Fruit fly (Drosophila melanogaster) whole organism, embryonic: ENCODE data around the gene CG2145.
A peak's percentile ranks its signal among the peaks of the same experiment; 100 is the strongest.

Experiments used
- Atf-2 ChIP-seq: fragments of 200-800 bp; sonication (Bioruptor generic); optimal IDR thresholded peaks from 2 replicates; lab custom pipeline; 2016; ENCODE audit warnings: missing biosample characterization, missing genetic modification characterization
- Atf6 ChIP-seq: fragments of 200-800 bp; sonication (Bioruptor generic); IDR thresholded peaks from 2 replicates; pipeline ENCODE4 v1.3.6; 2022; ENCODE audit warnings: missing biosample characterization, missing genetic modification characterization
- BEAF-32 ChIP-seq: fragments of 200-800 bp; sonication (Bioruptor generic); optimal IDR thresholded peaks from 3 replicates; lab custom pipeline; 2017; ENCODE audit warnings: missing biosample characterization, missing genetic modification characterization, mild to moderate bottlenecking, moderate library complexity, missing genetic modification reagents
- CG11085 ChIP-seq: fragments of 200-800 bp; sonication (Bioruptor generic); IDR thresholded peaks from 2 replicates; pipeline ENCODE4 v1.3.6; 2022; ENCODE audit warnings: missing biosample characterization, missing genetic modification characterization
- CG12104 ChIP-seq: fragments of 200-800 bp; sonication (Bioruptor generic); optimal IDR thresholded peaks from 3 replicates; lab custom pipeline; 2016; ENCODE audit warnings: missing biosample characterization, missing genetic modification characterization
- CG13296 ChIP-seq: fragments of 200-800 bp; sonication (Bioruptor generic); optimal IDR thresholded peaks from 3 replicates; lab custom pipeline; 2018; ENCODE audit warnings: missing biosample characterization, mild to moderate bottlenecking, missing genetic modification characterization
- CG13894 ChIP-seq: fragments of 200-800 bp; sonication (Bioruptor generic); optimal IDR thresholded peaks from 3 replicates; lab custom pipeline; 2018; ENCODE audit warnings: missing biosample characterization, mild to moderate bottlenecking, missing genetic modification characterization, moderate library complexity
- CG14441 ChIP-seq: fragments of 200-800 bp; sonication (Bioruptor generic); IDR thresholded peaks from 2 replicates; pipeline ENCODE4 v1.3.6; 2022; ENCODE audit warnings: missing biosample characterization, missing genetic modification characterization
- CG15514 ChIP-seq: fragments of 200-800 bp; sonication (Bioruptor generic); optimal IDR thresholded peaks from 3 replicates; lab custom pipeline; 2017; ENCODE audit warnings: missing biosample characterization, missing genetic modification characterization, mild to moderate bottlenecking, moderate library complexity, missing genetic modification reagents
- CG17612 ChIP-seq: fragments of 200-800 bp; sonication (Bioruptor generic); IDR thresholded peaks from 2 replicates; pipeline ENCODE4 v1.3.6; 2022; ENCODE audit warnings: missing biosample characterization, missing genetic modification characterization
- CG2202 ChIP-seq: fragments of 200-800 bp; sonication (Bioruptor generic); optimal IDR thresholded peaks from 2 replicates; lab custom pipeline; 2018; ENCODE audit warnings: missing biosample characterization, mild to moderate bottlenecking, missing genetic modification characterization
- CG2875 ChIP-seq: fragments of 200-800 bp; sonication (Bioruptor generic); optimal IDR thresholded peaks from 2 replicates; lab custom pipeline; 2017; ENCODE audit warnings: missing biosample characterization, mild to moderate bottlenecking, missing genetic modification characterization, missing genetic modification reagents
- CG31365 ChIP-seq: fragments of 200-800 bp; sonication (Bioruptor generic); optimal IDR thresholded peaks from 2 replicates; lab custom pipeline; 2018; ENCODE audit warnings: missing biosample characterization, mild to moderate bottlenecking, missing genetic modification characterization
- CG4617 ChIP-seq: fragments of 200-800 bp; sonication (Bioruptor generic); optimal IDR thresholded peaks from 3 replicates; lab custom pipeline; 2016; ENCODE audit warnings: missing biosample characterization, missing genetic modification characterization, borderline replicate concordance
- CG4854 ChIP-seq: fragments of 200-800 bp; sonication (Bioruptor generic); optimal IDR thresholded peaks from 2 replicates; lab custom pipeline; 2016; ENCODE audit warnings: missing biosample characterization, missing genetic modification characterization, inconsistent platforms
- CG6813 ChIP-seq: fragments of 200-800 bp; sonication (Bioruptor generic); optimal IDR thresholded peaks from 2 replicates; lab custom pipeline; 2017; ENCODE audit warnings: missing biosample characterization, missing genetic modification characterization, mild to moderate bottlenecking, moderate library complexity, missing genetic modification reagents
- CoRest ChIP-seq: fragments of 200-800 bp; sonication (Bioruptor generic); optimal IDR thresholded peaks from 3 replicates; lab custom pipeline; 2018; ENCODE audit warnings: missing biosample characterization, mild to moderate bottlenecking, missing genetic modification characterization, moderate library complexity
- Dbx ChIP-seq: fragments of 200-800 bp; sonication (Bioruptor generic); IDR thresholded peaks from 3 replicates; pipeline ENCODE4 v1.3.6; 2022; ENCODE audit warnings: missing biosample characterization, missing genetic modification characterization
- ERR ChIP-seq: fragments of 200-800 bp; sonication (Bioruptor generic); optimal IDR thresholded peaks from 2 replicates; lab custom pipeline; 2016; ENCODE audit warnings: missing biosample characterization, missing genetic modification characterization
- Hr78 ChIP-seq, 2 experiments: fragments of 200-800 bp in 1 of 2; fragments of >200 bp in 1 of 2; sonication (Bioruptor generic) in 1 of 2; optimal IDR thresholded peaks; 2 replicates each; lab custom pipeline; 2017 to 2019; ENCODE audit warnings: missing biosample characterization in 2 of 2, missing genetic modification characterization in 2 of 2, mild to moderate bottlenecking in 1 of 2, moderate library complexity in 1 of 2
- Hsf ChIP-seq: fragments of 200-800 bp; sonication (Bioruptor generic); optimal IDR thresholded peaks from 3 replicates; lab custom pipeline; 2016; ENCODE audit warnings: missing biosample characterization, missing genetic modification characterization
- Lim3 ChIP-seq: fragments of 200-800 bp; sonication (Bioruptor generic); IDR thresholded peaks from 2 replicates; pipeline ENCODE4 v1.3.6; 2022; ENCODE audit warnings: missing biosample characterization, missing genetic modification characterization
- Meics ChIP-seq: fragments of 200-800 bp; sonication (Bioruptor generic); optimal IDR thresholded peaks from 2 replicates; lab custom pipeline; 2017; ENCODE audit warnings: missing biosample characterization, mild to moderate bottlenecking, missing genetic modification characterization
- Nf-YB ChIP-seq: fragments of 200-800 bp; sonication (Bioruptor generic); optimal IDR thresholded peaks from 3 replicates; lab custom pipeline; 2019; ENCODE audit warnings: missing biosample characterization, mild to moderate bottlenecking, missing genetic modification characterization, moderate library complexity
- NfI ChIP-seq: fragments of 200-800 bp; sonication (Bioruptor generic); optimal IDR thresholded peaks from 3 replicates; lab custom pipeline; 2018; ENCODE audit warnings: missing biosample characterization, mild to moderate bottlenecking, missing genetic modification characterization, moderate library complexity
- Pdp1 ChIP-seq, 2 experiments: fragments of 200-800 bp; sonication (Bioruptor generic); optimal IDR thresholded peaks; 3 replicates each; lab custom pipeline; 2016; ENCODE audit warnings: missing biosample characterization in 2 of 2, missing genetic modification characterization in 2 of 2, mild to moderate bottlenecking in 1 of 2, moderate library complexity in 1 of 2
- ara ChIP-seq: fragments of 200-800 bp; sonication (Bioruptor generic); IDR thresholded peaks from 2 replicates; pipeline ENCODE4 v1.3.6; 2022; ENCODE audit warnings: missing biosample characterization, missing genetic modification characterization
- bab2 ChIP-seq: fragments of 200-800 bp; sonication (Bioruptor generic); optimal IDR thresholded peaks from 2 replicates; lab custom pipeline; 2016; ENCODE audit warnings: missing biosample characterization, missing genetic modification characterization
- cato ChIP-seq: fragments of 200-800 bp; sonication (Bioruptor generic); optimal IDR thresholded peaks from 2 replicates; lab custom pipeline; 2016; ENCODE audit warnings: missing biosample characterization, missing genetic modification characterization, borderline replicate concordance
- crp ChIP-seq, 2 experiments: fragments of 200-800 bp; sonication (Bioruptor generic); optimal IDR thresholded peaks; 2 replicates in 1 of 2; 3 replicates in 1 of 2; lab custom pipeline; 2017; ENCODE audit warnings: missing biosample characterization in 2 of 2, missing genetic modification characterization in 2 of 2, mild to moderate bottlenecking in 1 of 2, moderate library complexity in 1 of 2
- cwo ChIP-seq: fragments of 200-800 bp; sonication (Bioruptor generic); optimal IDR thresholded peaks from 3 replicates; lab custom pipeline; 2017; ENCODE audit warnings: missing biosample characterization, missing genetic modification characterization, mild to moderate bottlenecking, moderate library complexity, missing genetic modification reagents
- dysf ChIP-seq: fragments of 200-800 bp; sonication (Bioruptor generic); IDR thresholded peaks from 3 replicates; pipeline ENCODE4 v1.3.6; 2022; ENCODE audit warnings: missing biosample characterization, missing genetic modification characterization
- fd3F ChIP-seq: fragments of 200-800 bp; sonication (Bioruptor generic); optimal IDR thresholded peaks from 2 replicates; lab custom pipeline; 2018; ENCODE audit warnings: missing biosample characterization, mild to moderate bottlenecking, missing genetic modification characterization, moderate library complexity
- h ChIP-seq: fragments of >200 bp; optimal IDR thresholded peaks from 2 replicates; lab custom pipeline; 2017
- ham ChIP-seq: fragments of 200-800 bp; sonication (Bioruptor generic); IDR thresholded peaks from 2 replicates; pipeline ENCODE4 v1.3.6; 2022; ENCODE audit warnings: missing biosample characterization, missing genetic modification characterization
- her ChIP-seq: fragments of 200-800 bp; sonication (Bioruptor generic); optimal IDR thresholded peaks from 2 replicates; lab custom pipeline; 2016; ENCODE audit warnings: missing biosample characterization, missing genetic modification characterization
- klu ChIP-seq: fragments of 200-800 bp; sonication (Bioruptor generic); IDR thresholded peaks from 2 replicates; pipeline ENCODE4 v1.3.6; 2022; ENCODE audit warnings: missing biosample characterization, missing genetic modification characterization
- otp ChIP-seq: fragments of 200-800 bp; sonication (Bioruptor generic); IDR thresholded peaks from 3 replicates; pipeline ENCODE4, ENCODE4 v1.3.6; 2022; ENCODE audit warnings: missing biosample characterization, missing genetic modification characterization
- pan ChIP-seq, 4 experiments: fragments of >200 bp in 3 of 4; fragments of 200-800 bp in 1 of 4; sonication (Bioruptor generic) in 1 of 4; optimal IDR thresholded peaks in 3 of 4; IDR thresholded peaks in 1 of 4; 2 replicates each; pipeline versions ENCODE4 v1.3.6 to Lab custom; 2017 to 2022; ENCODE audit warnings: missing biosample characterization in 2 of 4, missing genetic modification characterization in 2 of 4, mixed read lengths in 1 of 4
- pfk ChIP-seq: fragments of 200-800 bp; sonication (Bioruptor generic); optimal IDR thresholded peaks from 2 replicates; lab custom pipeline; 2018; ENCODE audit warnings: missing biosample characterization, mild to moderate bottlenecking, missing genetic modification characterization, moderate library complexity
- ro ChIP-seq: fragments of 200-800 bp; sonication (Bioruptor generic); IDR thresholded peaks from 2 replicates; pipeline ENCODE4 v1.3.6; 2022; ENCODE audit warnings: missing biosample characterization, missing genetic modification characterization
- salm ChIP-seq: fragments of 200-800 bp; sonication (Bioruptor generic); optimal IDR thresholded peaks from 2 replicates; lab custom pipeline; 2018; ENCODE audit warnings: missing biosample characterization, mild to moderate bottlenecking, missing genetic modification characterization
- seq ChIP-seq: fragments of 200-800 bp; sonication (Bioruptor generic); IDR thresholded peaks from 2 replicates; pipeline ENCODE4 v1.3.6; 2022; ENCODE audit warnings: missing biosample characterization, missing genetic modification characterization
- sima ChIP-seq: fragments of 200-800 bp; sonication (Bioruptor generic); optimal IDR thresholded peaks from 2 replicates; lab custom pipeline; 2016; ENCODE audit warnings: missing biosample characterization, missing genetic modification characterization
- slou ChIP-seq: fragments of 200-800 bp; sonication (Bioruptor generic); optimal IDR thresholded peaks from 3 replicates; lab custom pipeline; 2016; ENCODE audit warnings: missing biosample characterization, missing genetic modification characterization
- ttk ChIP-seq: fragments of 200-800 bp; sonication (Bioruptor generic); IDR thresholded peaks from 2 replicates; pipeline ENCODE4 v2.1.2; 2022; ENCODE audit warnings: missing biosample characterization, missing genetic modification characterization
- vnd ChIP-seq: fragments of 200-800 bp; sonication (Bioruptor generic); IDR thresholded peaks from 3 replicates; pipeline ENCODE4 v1.3.6; 2022; ENCODE audit warnings: missing biosample characterization, missing genetic modification characterization; ENCODE audit not compliant: partially characterized antibody
- vvl ChIP-seq: fragments of 200-800 bp; sonication (Bioruptor generic); IDR thresholded peaks from 2 replicates; pipeline ENCODE4 v1.3.6; 2022; ENCODE audit warnings: missing biosample characterization, missing genetic modification characterization
- z ChIP-seq: fragments of 200-800 bp; sonication (Bioruptor generic); IDR thresholded peaks from 3 replicates; pipeline ENCODE4 v1.3.6; 2022; ENCODE audit warnings: missing biosample characterization, missing genetic modification characterization

CG2145 gene

dm6 chrX:10936599-10936998 is 9.4 kb downstream of the CG2145 start (continued):
- TF ChIP-seq seq = peak; percentile 73
- TF ChIP-seq Dbx (GFP tag; lab: Robert Waterston, UW) = peak; percentile 74; the same call in 2 of the 3 replicates
- peak; percentile 89 for TF ChIP-seq ttk (GFP tag; lab: Robert Waterston, UW)
- peak; percentile 88 for TF ChIP-seq CG14441 (GFP tag; lab: Robert Waterston, UW)
- TF ChIP-seq vvl (GFP tag; lab: Robert Waterston, UW) = peak; percentile 92
- TF ChIP-seq salm (tag; lab: Kevin White, UChicago) = peak; percentile 83
- peak; percentile 76 for TF ChIP-seq cwo (GFP tag; lab: Kevin White, UChicago)
- no peak for TF ChIP-seq slou (GFP tag; lab: Kevin White, UChicago)
- no peak for TF ChIP-seq pan (optimal IDR thresholded peaks at IDR 0.05; lab: Kevin White, UChicago)
- TF ChIP-seq pan (GFP tag; optimal IDR thresholded peaks at IDR 0.05 in 1 of 2, IDR thresholded peaks at IDR 0.05 in 1 of 2) = peak in 1 of 2 experiments; percentile 91
- peak; percentile 72 for TF ChIP-seq CG6813
- peak; percentile 55 for TF ChIP-seq Nf-YB (GFP tag; lab: Kevin White, UChicago)
- peak; percentile 78 to 82 for TF ChIP-seq Pdp1 (GFP tag; optimal IDR thresholded peaks at IDR 0.05; lab: Kevin White, UChicago)
- peak; percentile 45; the same call in 1 of the 2 replicates for TF ChIP-seq klu (GFP tag; lab: Robert Waterston, UW)
- no peak for TF ChIP-seq CG13894
- TF ChIP-seq Atf6 (GFP tag; lab: Robert Waterston, UW) = peak; percentile 80
- TF ChIP-seq Lim3 (GFP tag; lab: Robert Waterston, UW) = peak; percentile 55; the same call in 1 of the 2 replicates
- peak; percentile 72; the same call in 1 of the 2 replicates for TF ChIP-seq CG17612 (GFP tag; lab: Robert Waterston, UW)
- TF ChIP-seq bab2 (GFP tag; lab: Kevin White, UChicago) = peak; percentile 73
- TF ChIP-seq CG2875 (GFP tag; lab: Kevin White, UChicago) = peak; percentile 65
- peak; percentile 4 for TF ChIP-seq CG2202
- 0 out of 2 replicates have a peak, but pooled peaks have one; percentile 42 for TF ChIP-seq ro (GFP tag; lab: Robert Waterston, UW)
- TF ChIP-seq Atf-2 (GFP tag; lab: Kevin White, UChicago) = peak; percentile 64
- peak; percentile 77 for TF ChIP-seq her (GFP tag; lab: Kevin White, UChicago)
- TF ChIP-seq ERR (GFP tag; lab: Kevin White, UChicago) = peak; percentile 66
- TF ChIP-seq ara (GFP tag; lab: Robert Waterston, UW) = peak; percentile 61; the same call in 1 of the 2 replicates
- peak; percentile 80 for TF ChIP-seq Hsf
- TF ChIP-seq CG4854 = peak; percentile 59
- 0 out of 3 replicates have a peak, but pooled peaks have one; percentile 9 for TF ChIP-seq z (GFP tag; lab: Robert Waterston, UW)
- no peak for TF ChIP-seq h
- no peak for TF ChIP-seq pfk (GFP tag; lab: Kevin White, UChicago)
- TF ChIP-seq CG12104 (GFP tag; lab: Kevin White, UChicago) = peak; percentile 77
- TF ChIP-seq CG11085 (GFP tag; lab: Robert Waterston, UW) = peak; percentile 62
- TF ChIP-seq CG13296 (GFP tag; lab: Kevin White, UChicago) = peak; percentile 88
- TF ChIP-seq vnd (GFP tag; lab: Robert Waterston, UW) = no peak
- TF ChIP-seq cato = peak; percentile 58
- TF ChIP-seq sima (GFP tag; lab: Kevin White, UChicago) = peak; percentile 15
- TF ChIP-seq Meics (GFP tag; lab: Kevin White, UChicago) = peak; percentile 82
- TF ChIP-seq otp (GFP tag; lab: Robert Waterston, UW) = peak; percentile 67; the same call in 2 of the 3 replicates
- TF ChIP-seq CG4617 (GFP tag; lab: Kevin White, UChicago) = peak; percentile 30
- peak in 1 of 2 experiments; percentile 74 for TF ChIP-seq Hr78 (GFP tag; optimal IDR thresholded peaks at IDR 0.05; lab: Kevin White, UChicago)
- TF ChIP-seq NfI = peak; percentile 86
- TF ChIP-seq dysf (GFP tag; lab: Robert Waterston, UW) = peak; percentile 88
- TF ChIP-seq BEAF-32 (GFP tag; lab: Kevin White, UChicago) = no peak
- peak; percentile 77 for TF ChIP-seq fd3F
- TF ChIP-seq CG31365 (tag; lab: Kevin White, UChicago) = peak; percentile 63
- TF ChIP-seq CG15514 (GFP tag; lab: Kevin White, UChicago) = peak; percentile 57
- peak; percentile 86 for TF ChIP-seq CoRest (tag; lab: Kevin White, UChicago)
- TF ChIP-seq crp (GFP tag; optimal IDR thresholded peaks at IDR 0.05; lab: Kevin White, UChicago) = peak in 1 of 2 experiments; percentile 16
- no peak for TF ChIP-seq ham (GFP tag; lab: Robert Waterston, UW)
